Fruit fly (Drosophila melanogaster) whole organism, embryonic: ENCODE results near the gene CG7381.

ENCODE experiments used
- Adf1 ChIP-seq: fragments of 200-800 bp; sonication (Bioruptor generic); IDR thresholded peaks from 2 replicates; pipeline ENCODE4 v1.3.6; 2022; ENCODE audit warnings: missing biosample characterization, missing genetic modification characterization
- Awh ChIP-seq: fragments of 200-800 bp; sonication (Bioruptor generic); IDR thresholded peaks from 2 replicates; pipeline ENCODE4, ENCODE4 v1.3.6; 2022; ENCODE audit warnings: missing biosample characterization, missing genetic modification characterization
- C15 ChIP-seq: fragments of 200-800 bp; sonication (Bioruptor generic); IDR thresholded peaks from 3 replicates; pipeline ENCODE4 v1.3.6; 2022; ENCODE audit warnings: missing biosample characterization, missing genetic modification characterization
- CG10543 ChIP-seq: fragments of 200-800 bp; sonication (Bioruptor generic); optimal IDR thresholded peaks from 3 replicates; lab custom pipeline; 2017; ENCODE audit warnings: missing biosample characterization, mild to moderate bottlenecking, missing genetic modification characterization, moderate library complexity
- CG10565 ChIP-seq: fragments of 200-800 bp; sonication (Bioruptor generic); optimal IDR thresholded peaks from 3 replicates; lab custom pipeline; 2016; ENCODE audit warnings: missing biosample characterization, mild to moderate bottlenecking, missing genetic modification characterization
- CG10979 ChIP-seq: fragments of 200-800 bp; sonication (Bioruptor generic); optimal IDR thresholded peaks from 2 replicates; lab custom pipeline; 2018; ENCODE audit warnings: missing biosample characterization, mild to moderate bottlenecking, missing genetic modification characterization, moderate library complexity
- CG14050 ChIP-seq: fragments of 200-800 bp; sonication (Bioruptor generic); IDR thresholded peaks from 3 replicates; pipeline ENCODE4 v1.3.6; 2022; ENCODE audit warnings: missing biosample characterization, missing genetic modification characterization
- CG14860 ChIP-seq: fragments of 200-800 bp; sonication (Bioruptor generic); IDR thresholded peaks from 3 replicates; pipeline ENCODE4 v1.3.6; 2022; ENCODE audit warnings: missing biosample characterization, missing genetic modification characterization; ENCODE audit not compliant: partially characterized antibody
- CG14965 ChIP-seq: fragments of 200-800 bp; sonication (Bioruptor generic); optimal IDR thresholded peaks from 2 replicates; lab custom pipeline; 2016; ENCODE audit warnings: missing biosample characterization, missing genetic modification characterization, borderline replicate concordance
- CG15514 ChIP-seq: fragments of 200-800 bp; sonication (Bioruptor generic); optimal IDR thresholded peaks from 3 replicates; lab custom pipeline; 2017; ENCODE audit warnings: missing biosample characterization, missing genetic modification characterization, mild to moderate bottlenecking, moderate library complexity, missing genetic modification reagents
- CG1602 ChIP-seq: fragments of 200-800 bp; sonication (Bioruptor generic); optimal IDR thresholded peaks from 3 replicates; lab custom pipeline; 2016; ENCODE audit warnings: missing biosample characterization, missing genetic modification characterization
- CG17612 ChIP-seq: fragments of 200-800 bp; sonication (Bioruptor generic); IDR thresholded peaks from 2 replicates; pipeline ENCODE4 v1.3.6; 2022; ENCODE audit warnings: missing biosample characterization, missing genetic modification characterization
- CG1792 ChIP-seq: fragments of 200-800 bp; sonication (Bioruptor generic); optimal IDR thresholded peaks from 2 replicates; lab custom pipeline; 2016; ENCODE audit warnings: missing biosample characterization, missing genetic modification characterization
- CG2889 ChIP-seq: fragments of 200-800 bp; sonication (Bioruptor generic); IDR thresholded peaks from 3 replicates; pipeline ENCODE4 v1.3.6; 2022; ENCODE audit warnings: missing biosample characterization, missing genetic modification characterization
- CG31224 ChIP-seq: fragments of 200-800 bp; sonication (Bioruptor generic); IDR thresholded peaks from 2 replicates; pipeline ENCODE4 v1.3.6; 2022; ENCODE audit warnings: missing biosample characterization, missing genetic modification characterization
- CG32772 ChIP-seq: fragments of 200-800 bp; sonication (Bioruptor generic); IDR thresholded peaks from 2 replicates; pipeline ENCODE4 v1.3.6; 2022; ENCODE audit warnings: missing biosample characterization, missing genetic modification characterization
- CG6175 ChIP-seq: fragments of 200-800 bp; sonication (Bioruptor generic); IDR thresholded peaks from 3 replicates; pipeline ENCODE4 v1.3.6; 2022; ENCODE audit warnings: missing biosample characterization, missing genetic modification characterization
- CG6689 ChIP-seq: fragments of 200-800 bp; sonication (Bioruptor generic); IDR thresholded peaks from 2 replicates; pipeline ENCODE4 v1.3.6; 2022; ENCODE audit warnings: missing biosample characterization, missing genetic modification characterization
- CG6765 ChIP-seq: fragments of 200-800 bp; sonication (Bioruptor generic); optimal IDR thresholded peaks from 3 replicates; lab custom pipeline; 2017; ENCODE audit warnings: missing biosample characterization, mild to moderate bottlenecking, missing genetic modification characterization
- CG7556 ChIP-seq: fragments of 200-800 bp; sonication (Bioruptor generic); optimal IDR thresholded peaks from 2 replicates; lab custom pipeline; 2017; ENCODE audit warnings: missing biosample characterization, mild to moderate bottlenecking, missing genetic modification characterization
- CG7963 ChIP-seq: fragments of 200-800 bp; sonication (Bioruptor generic); IDR thresholded peaks from 3 replicates; pipeline ENCODE4 v1.3.6; 2022; ENCODE audit warnings: missing biosample characterization, missing genetic modification characterization; ENCODE audit not compliant: partially characterized antibody
- CG7987 ChIP-seq: fragments of 200-800 bp; sonication (Bioruptor generic); optimal IDR thresholded peaks from 2 replicates; lab custom pipeline; 2018; ENCODE audit warnings: missing biosample characterization, mild to moderate bottlenecking, missing genetic modification characterization, moderate library complexity
- CG9609 ChIP-seq: fragments of 200-800 bp; sonication (Bioruptor generic); optimal IDR thresholded peaks from 3 replicates; lab custom pipeline; 2016; ENCODE audit warnings: missing biosample characterization, missing genetic modification characterization
- Dp ChIP-seq: fragments of 200-800 bp; sonication (Bioruptor generic); optimal IDR thresholded peaks from 2 replicates; lab custom pipeline; 2018; ENCODE audit warnings: missing biosample characterization, mild to moderate bottlenecking, missing genetic modification characterization, moderate library complexity
- Gug ChIP-seq: fragments of 200-800 bp; sonication (Bioruptor generic); IDR thresholded peaks from 4 replicates; pipeline ENCODE4 v1.3.6; 2022; ENCODE audit warnings: missing biosample characterization, missing genetic modification characterization
- H15 ChIP-seq: fragments of 200-800 bp; sonication (Bioruptor generic); IDR thresholded peaks from 3 replicates; pipeline ENCODE4 v1.3.6; 2022; ENCODE audit warnings: missing biosample characterization, missing genetic modification characterization
- H2.0 ChIP-seq: fragments of 200-800 bp; sonication (Bioruptor generic); IDR thresholded peaks from 2 replicates; pipeline ENCODE4 v1.3.6; 2022; ENCODE audit warnings: missing biosample characterization, missing genetic modification characterization
- HLH54F ChIP-seq: fragments of 200-800 bp; sonication (Bioruptor generic); optimal IDR thresholded peaks from 3 replicates; lab custom pipeline; 2016; ENCODE audit warnings: missing biosample characterization, missing genetic modification characterization
- HmgD ChIP-seq: fragments of 200-800 bp; sonication (Bioruptor generic); optimal IDR thresholded peaks from 3 replicates; lab custom pipeline; 2016; ENCODE audit warnings: missing biosample characterization, missing genetic modification characterization
- Hr51 ChIP-seq, 2 experiments: fragments of 200-800 bp; sonication (Bioruptor generic); optimal IDR thresholded peaks; 2 replicates in 1 of 2; 3 replicates in 1 of 2; lab custom pipeline; 2016 to 2018; ENCODE audit warnings: missing biosample characterization in 2 of 2, missing genetic modification characterization in 2 of 2, mild to moderate bottlenecking in 1 of 2, moderate library complexity in 1 of 2
- MESR4 ChIP-seq: fragments of 200-800 bp; sonication (Bioruptor generic); optimal IDR thresholded peaks from 2 replicates; lab custom pipeline; 2018; ENCODE audit warnings: missing biosample characterization, mild to moderate bottlenecking, missing genetic modification characterization, moderate library complexity
- Nf-YB ChIP-seq: fragments of 200-800 bp; sonication (Bioruptor generic); optimal IDR thresholded peaks from 3 replicates; lab custom pipeline; 2019; ENCODE audit warnings: missing biosample characterization, mild to moderate bottlenecking, missing genetic modification characterization, moderate library complexity
- Trl ChIP-seq, 3 experiments: fragments of >200 bp in 2 of 3; fragments of 200-800 bp in 1 of 3; sonication (Bioruptor generic) in 1 of 3; optimal IDR thresholded peaks; 2 replicates in 1 of 3; 3 replicates in 2 of 3; lab custom pipeline; 2016 to 2017; ENCODE audit warnings: missing biosample characterization in 1 of 3, missing genetic modification characterization in 1 of 3
- Xbp1 ChIP-seq: fragments of 200-800 bp; sonication (Bioruptor generic); optimal IDR thresholded peaks from 3 replicates; lab custom pipeline; 2016; ENCODE audit warnings: missing biosample characterization, mild to moderate bottlenecking, missing genetic modification characterization
- cwo ChIP-seq: fragments of 200-800 bp; sonication (Bioruptor generic); optimal IDR thresholded peaks from 3 replicates; lab custom pipeline; 2017; ENCODE audit warnings: missing biosample characterization, missing genetic modification characterization, mild to moderate bottlenecking, moderate library complexity, missing genetic modification reagents
- dmrt11E ChIP-seq: fragments of 200-800 bp; sonication (Bioruptor generic); optimal IDR thresholded peaks from 3 replicates; lab custom pipeline; 2018; ENCODE audit warnings: missing biosample characterization, mild to moderate bottlenecking, missing genetic modification characterization, moderate library complexity
- gcm2 ChIP-seq: fragments of 200-800 bp; sonication (Bioruptor generic); optimal IDR thresholded peaks from 2 replicates; lab custom pipeline; 2016; ENCODE audit warnings: missing biosample characterization, missing genetic modification characterization
- hth ChIP-seq: fragments of >200 bp; optimal IDR thresholded peaks from 2 replicates; lab custom pipeline; 2017; ENCODE audit warnings: inconsistent platforms
- inv ChIP-seq: fragments of 200-800 bp; sonication (Bioruptor generic); IDR thresholded peaks from 2 replicates; pipeline ENCODE4 v1.3.6; 2022; ENCODE audit warnings: missing biosample characterization, missing genetic modification characterization; ENCODE audit not compliant: partially characterized antibody
- jigr1 ChIP-seq: fragments of 200-800 bp; sonication (Bioruptor generic); IDR thresholded peaks from 3 replicates; pipeline ENCODE4 v1.3.6; 2022; ENCODE audit warnings: missing biosample characterization, missing genetic modification characterization
- ken ChIP-seq: fragments of 200-800 bp; sonication (Bioruptor generic); IDR thresholded peaks from 3 replicates; pipeline ENCODE4 v1.3.6; 2022; ENCODE audit warnings: missing biosample characterization, missing genetic modification characterization
- nau ChIP-seq: fragments of 200-800 bp; sonication (Bioruptor generic); optimal IDR thresholded peaks from 3 replicates; lab custom pipeline; 2017; ENCODE audit warnings: missing biosample characterization, mild to moderate bottlenecking, missing genetic modification characterization, missing genetic modification reagents
- nerfin-1 ChIP-seq: fragments of 200-800 bp; sonication (Bioruptor generic); optimal IDR thresholded peaks from 3 replicates; lab custom pipeline; 2019; ENCODE audit warnings: missing biosample characterization, mild to moderate bottlenecking, missing genetic modification characterization, moderate library complexity
- pum ChIP-seq: fragments of 200-800 bp; sonication (Bioruptor generic); optimal IDR thresholded peaks from 2 replicates; lab custom pipeline; 2016; ENCODE audit warnings: missing biosample characterization, missing genetic modification characterization
- sim ChIP-seq: fragments of 200-800 bp; sonication (Bioruptor generic); IDR thresholded peaks from 2 replicates; pipeline ENCODE4 v1.3.6; 2022; ENCODE audit warnings: missing biosample characterization, missing genetic modification characterization
- sug ChIP-seq: fragments of 200-800 bp; optimal IDR thresholded peaks from 2 replicates; lab custom pipeline; 2019; ENCODE audit warnings: missing biosample characterization, mild to moderate bottlenecking, missing genetic modification characterization, moderate library complexity
- tap ChIP-seq: fragments of 200-800 bp; optimal IDR thresholded peaks from 3 replicates; lab custom pipeline; 2019; ENCODE audit warnings: missing biosample characterization, mild to moderate bottlenecking, missing genetic modification characterization, moderate library complexity
- wdn ChIP-seq: fragments of 200-800 bp; sonication (Bioruptor generic); IDR thresholded peaks from 2 replicates; pipeline ENCODE4 v1.3.6; 2022; ENCODE audit warnings: missing biosample characterization, missing genetic modification characterization

CG7381 gene

DNA sequence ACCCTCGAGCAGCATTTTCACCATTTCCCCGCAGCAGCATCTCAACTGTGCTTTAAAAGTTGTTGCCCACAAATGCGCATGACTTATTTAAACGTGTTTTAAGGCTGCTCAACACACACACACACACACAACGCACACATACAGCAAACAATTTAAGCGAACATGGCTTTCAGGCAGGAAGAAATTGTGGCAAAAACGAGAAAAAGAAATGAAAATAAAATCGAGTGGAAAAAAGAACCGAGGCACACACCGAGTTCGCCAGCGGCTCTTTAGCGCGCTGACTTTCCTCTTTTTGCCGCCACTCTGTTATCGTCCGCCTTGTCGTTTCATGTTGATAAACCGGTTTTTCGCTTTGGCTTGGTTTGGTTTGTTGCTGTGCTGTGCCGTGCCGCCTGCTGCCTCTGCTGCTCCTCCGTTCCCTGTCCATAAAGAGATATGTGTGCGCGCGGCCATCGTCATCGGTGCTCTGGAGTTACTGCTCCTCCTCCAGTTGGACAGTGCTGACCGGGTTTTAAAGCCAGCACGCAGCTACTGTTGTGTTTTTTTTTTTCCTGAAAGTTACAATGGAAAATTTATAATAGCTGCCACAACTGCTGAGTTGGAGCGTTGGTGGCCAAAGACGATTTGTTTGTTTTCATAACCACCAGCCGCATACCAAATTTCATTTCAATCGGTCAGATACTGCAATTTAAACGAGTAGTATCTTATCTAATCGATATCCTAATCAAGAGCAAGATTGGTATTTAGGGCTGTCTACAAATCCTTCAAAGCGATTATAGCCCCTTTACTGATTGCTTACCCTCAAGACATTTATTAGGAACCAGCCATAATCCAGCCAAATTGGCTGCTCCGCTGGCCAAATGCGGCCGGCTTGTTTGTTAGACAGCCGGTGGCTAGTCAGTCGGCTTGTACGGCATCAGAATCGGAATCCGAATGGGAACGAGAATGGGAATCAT lies 38.8 kb upstream of the CG7381 start (continued):
- TF ChIP-seq wdn (GFP tag; lab: Robert Waterston, UW) = no peak
- no peak for TF ChIP-seq H2.0 (GFP tag; lab: Robert Waterston, UW)
- TF ChIP-seq CG10565 (GFP tag; lab: Kevin White, UChicago) = no peak
- TF ChIP-seq CG17612 (GFP tag; lab: Robert Waterston, UW) = no peak
- TF ChIP-seq H15 (GFP tag; lab: Robert Waterston, UW) = no peak
- no peak for TF ChIP-seq Xbp1 (GFP tag; lab: Kevin White, UChicago)
- no peak for TF ChIP-seq jigr1 (GFP tag; lab: Robert Waterston, UW)
- TF ChIP-seq CG14965 (GFP tag; lab: Kevin White, UChicago) = no peak
- TF ChIP-seq CG1792 (GFP tag; lab: Kevin White, UChicago) = no peak
- no peak for TF ChIP-seq pum (GFP tag; lab: Kevin White, UChicago)
- TF ChIP-seq CG6175 (GFP tag; lab: Robert Waterston, UW) = peak; percentile 86
- no peak for TF ChIP-seq nerfin-1 (tag; lab: Kevin White, UChicago)
- TF ChIP-seq cwo (GFP tag; lab: Kevin White, UChicago) = no peak
- no peak for TF ChIP-seq ken (GFP tag; lab: Robert Waterston, UW)
- no peak for TF ChIP-seq CG14860 (GFP tag; lab: Robert Waterston, UW)
- no peak for TF ChIP-seq gcm2
- 0 out of 2 replicates have a peak, but pooled peaks have one; percentile 26 for TF ChIP-seq Awh (GFP tag; lab: Robert Waterston, UW)
- TF ChIP-seq CG7963 (GFP tag; lab: Robert Waterston, UW) = no peak
- no peak for TF ChIP-seq CG6765 (GFP tag; lab: Kevin White, UChicago)
- TF ChIP-seq Gug (GFP tag; lab: Robert Waterston, UW) = no peak
- peak; percentile 5 for TF ChIP-seq HLH54F (GFP tag; lab: Kevin White, UChicago)
- no peak for TF ChIP-seq CG6689 (GFP tag; lab: Robert Waterston, UW)
- TF ChIP-seq HmgD (GFP tag; lab: Kevin White, UChicago) = peak; percentile 2
- no peak for TF ChIP-seq MESR4
- no peak for TF ChIP-seq hth (lab: Kevin White, UChicago)
- peak; percentile 39 for TF ChIP-seq CG9609 (GFP tag; lab: Kevin White, UChicago)
- TF ChIP-seq Dp (GFP tag; lab: Kevin White, UChicago) = no peak
- no peak for TF ChIP-seq CG14050 (GFP tag; lab: Robert Waterston, UW)
- TF ChIP-seq dmrt11E (tag; lab: Kevin White, UChicago) = peak; percentile 13
- TF ChIP-seq inv = no peak
- TF ChIP-seq Trl (optimal IDR thresholded peaks at IDR 0.05; lab: Kevin White, UChicago) = no peak
- peak; percentile 12 for TF ChIP-seq Trl (GFP tag; optimal IDR thresholded peaks at IDR 0.05; lab: Kevin White, UChicago)
- TF ChIP-seq CG10543 (GFP tag; lab: Kevin White, UChicago) = peak; percentile 37
- no peak for TF ChIP-seq CG2889 (GFP tag; lab: Robert Waterston, UW)
- TF ChIP-seq CG31224 (GFP tag; lab: Robert Waterston, UW) = peak; percentile 59
- TF ChIP-seq sug (tag; lab: Kevin White, UChicago) = peak; percentile 48
- no peak for TF ChIP-seq sim (GFP tag; lab: Robert Waterston, UW)
- TF ChIP-seq tap = no peak
- TF ChIP-seq CG10979 (tag; lab: Kevin White, UChicago) = no peak
- no peak for TF ChIP-seq CG1602
- TF ChIP-seq Nf-YB (GFP tag; lab: Kevin White, UChicago) = no peak
- TF ChIP-seq Adf1 (GFP tag; lab: Robert Waterston, UW) = peak; percentile 53
- peak; percentile 32; the same call in 1 of the 2 replicates for TF ChIP-seq CG32772
- TF ChIP-seq CG7556 (GFP tag; lab: Kevin White, UChicago) = peak; percentile 25
- TF ChIP-seq Hr51 (GFP tag; optimal IDR thresholded peaks at IDR 0.05; lab: Kevin White, UChicago) = no peak
- TF ChIP-seq CG7987 = no peak
- no peak for TF ChIP-seq C15 (GFP tag; lab: Robert Waterston, UW)
- no peak for TF ChIP-seq nau (GFP tag; lab: Kevin White, UChicago)
- TF ChIP-seq CG15514 (GFP tag; lab: Kevin White, UChicago) = peak; percentile 31
